Worm (Caenorhabditis elegans): ENCODE results near the gene R07H5.11.

DNA sequence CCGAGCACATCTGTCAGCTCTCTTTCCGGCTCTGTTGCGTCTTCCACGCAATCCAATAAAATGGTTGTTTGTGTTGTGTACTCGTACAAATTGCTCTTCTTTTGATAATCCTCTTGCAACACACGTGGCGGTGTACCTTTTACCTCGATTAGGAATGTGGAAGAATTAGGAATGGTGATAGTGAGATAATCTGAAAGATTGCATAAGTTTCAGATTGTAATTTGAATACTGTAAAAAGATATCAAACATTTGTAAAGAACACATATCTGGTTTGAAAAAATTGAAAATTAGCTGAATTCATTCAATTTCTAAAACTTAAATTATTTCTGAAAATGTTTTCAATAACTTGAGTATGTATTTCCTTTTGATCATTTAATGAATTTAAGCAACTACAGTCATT lies 37.7 kb upstream of the R07H5.11 start, which contains the start of gene C08F8.6:
- TF ChIP-seq ceh-18 (tag; optimal IDR thresholded peaks at IDR 0.05) (no peak), F13H6.1 (tag; optimal IDR thresholded peaks at IDR 0.05) (no peak), hlh-30 (tag; optimal IDR thresholded peaks at IDR 0.05; ENCODE audit: insufficient read depth) (no peak), ama-1 (optimal IDR thresholded peaks at IDR 0.05) (no peak), ceh-9 (tag; optimal IDR thresholded peaks at IDR 0.05) (no peak), nfya-1 (tag; optimal IDR thresholded peaks at IDR 0.05) (no peak), pros-1 (tag; optimal IDR thresholded peaks at IDR 0.05) (no peak), tbx-2 (tag; optimal IDR thresholded peaks at IDR 0.05) (no peak), ceh-22 (tag; optimal IDR thresholded peaks at IDR 0.05) (no peak), fkh-10 (GFP tag; optimal IDR thresholded peaks at IDR 0.05) (no peak)

Measured in whole organism, late embryonic.